Fruit fly (Drosophila melanogaster) S2 (cell line): ENCODE measurements around the gene CG8641.

Experiments used
- CG8478 ChIP-seq: fragments of >200 bp; optimal IDR thresholded peaks from 2 replicates; lab custom pipeline; 2018
- CTCF ChIP-seq, 2 experiments: fragments of >200 bp; optimal IDR thresholded peaks; 2 replicates each; lab custom pipeline; 2018

Gene CG8641

DNA sequence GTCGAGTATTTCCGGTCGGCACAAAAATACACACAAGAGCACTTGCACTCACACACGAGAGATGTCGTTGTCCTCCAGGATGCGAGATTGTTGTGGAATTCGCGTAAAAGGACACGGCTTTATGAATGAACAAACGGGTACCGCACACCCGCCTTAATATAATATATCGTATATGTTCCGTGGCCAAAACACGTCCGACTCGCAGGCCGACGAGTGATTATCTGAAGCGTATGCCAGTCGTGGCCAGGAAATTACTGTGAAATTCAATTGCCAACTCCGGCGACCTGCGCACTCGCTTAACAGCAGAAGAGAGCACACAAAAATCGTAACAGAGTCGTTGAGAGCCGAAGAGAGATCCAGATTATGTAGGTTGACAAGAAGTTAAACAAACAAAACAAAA lies at the start of gene CG8641:
Gene CG8641, minus strand, starts transcription at position 205 of the 400 bp plus-strand sequence.
- TF ChIP-seq CG8478 (no peak), CTCF (optimal IDR thresholded peaks at IDR 0.05; lab: Kevin White, UChicago) (no peak)

DNA sequence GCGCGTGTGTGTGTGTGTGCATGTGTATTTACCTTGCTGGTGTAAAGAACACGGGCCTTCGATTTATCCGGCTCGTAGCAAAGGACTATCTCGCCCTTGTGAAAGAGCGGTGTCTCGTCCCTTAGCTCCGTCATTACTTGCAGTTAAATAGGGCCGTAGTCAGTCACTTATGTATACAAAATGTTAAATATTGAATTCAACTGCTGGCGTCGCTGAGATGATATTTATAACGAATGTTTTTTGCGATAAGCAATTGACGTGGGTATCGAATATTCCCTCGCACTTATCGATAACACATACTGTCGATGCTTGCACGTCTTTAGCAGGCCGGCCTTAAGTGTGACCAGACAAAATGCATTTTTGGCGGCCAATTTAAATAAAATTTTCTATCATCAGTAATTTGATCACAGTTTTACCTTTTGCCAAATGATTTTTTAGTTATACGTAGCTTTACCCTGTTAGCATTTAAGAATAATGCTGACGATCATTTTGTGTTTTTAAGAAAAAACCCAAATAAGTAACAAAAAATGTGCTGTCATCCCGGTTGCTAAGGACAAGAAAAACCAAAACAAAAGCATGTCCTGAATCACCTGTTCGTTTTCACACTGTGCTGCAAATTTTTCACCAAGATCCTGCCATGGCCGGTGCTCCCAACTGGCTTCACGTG lies 48.2 kb upstream of the CG8641 start, which contains the start of the genes msl-3 and BBS1:
Gene msl-3, minus strand, starts transcription at position 245 of the 667 bp plus-strand sequence.
Gene BBS1, plus strand, starts transcription at position 617 of the 667 bp plus-strand sequence.
- TF ChIP-seq CG8478, result no peak
- TF ChIP-seq CTCF (optimal IDR thresholded peaks at IDR 0.05; lab: Kevin White, UChicago), result no peak

DNA sequence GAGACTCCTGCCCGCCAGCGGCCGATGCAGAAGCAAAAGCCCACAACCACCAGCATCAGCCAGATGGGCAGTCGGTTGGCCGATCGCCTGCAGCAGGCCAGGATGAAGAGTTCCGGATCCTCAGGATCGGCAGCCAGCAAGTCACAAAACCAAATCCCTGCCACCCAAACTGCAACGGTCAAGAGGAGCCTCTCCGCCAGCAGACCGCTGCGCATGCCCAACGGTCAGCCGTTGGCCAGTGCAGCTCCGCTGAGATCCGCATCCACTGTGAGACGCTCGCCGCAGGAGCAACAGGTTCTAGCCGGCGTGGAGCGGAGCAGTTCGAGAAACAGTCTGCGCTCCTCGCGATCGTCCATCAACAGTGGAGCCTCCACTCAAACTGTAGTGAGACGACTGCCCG lies 44.9 kb upstream of the CG8641 start:
- TF ChIP-seq CG8478, result no peak
- TF ChIP-seq CTCF (optimal IDR thresholded peaks at IDR 0.05; lab: Kevin White, UChicago), result no peak

DNA sequence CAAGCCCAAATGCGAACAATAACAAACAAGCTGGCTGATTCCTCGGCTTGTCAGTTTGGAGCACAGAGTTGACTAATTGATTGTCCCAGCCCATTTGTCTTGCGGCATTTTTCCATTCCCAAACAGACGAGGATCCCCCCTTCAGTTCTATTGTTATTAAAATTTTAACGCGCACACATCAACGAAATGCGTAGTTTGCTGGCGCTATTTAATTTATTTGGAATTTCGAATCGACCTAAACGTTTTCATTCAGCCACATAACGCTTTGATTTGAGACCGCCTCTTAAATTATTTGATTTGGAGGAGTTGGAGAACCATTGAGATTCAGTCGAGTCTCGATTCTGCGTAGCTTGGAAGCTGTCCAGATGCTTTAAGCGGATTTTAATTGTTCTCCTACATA lies 38.7 kb upstream of the CG8641 start:
- TF ChIP-seq CTCF (optimal IDR thresholded peaks at IDR 0.05; lab: Kevin White, UChicago) (no peak), CG8478 (no peak)

DNA sequence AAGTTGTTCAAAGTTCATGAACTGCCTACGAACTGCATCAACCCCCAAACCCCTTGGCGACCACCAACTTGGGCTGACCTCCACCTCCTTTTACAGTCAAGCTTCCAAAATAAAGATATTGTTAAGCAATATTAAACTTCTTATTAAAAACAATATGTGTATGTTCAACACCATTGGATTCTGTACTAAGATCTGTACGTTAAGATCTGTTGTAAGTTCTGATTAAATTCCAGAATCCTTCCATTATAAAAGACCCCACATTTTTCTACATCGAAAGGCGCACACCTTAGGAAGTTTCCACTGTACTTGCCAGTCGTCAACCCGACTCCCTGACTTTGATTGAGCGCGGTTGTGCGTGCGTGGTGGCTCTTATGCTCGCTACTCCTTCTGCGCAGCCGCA lies 35.7 kb upstream of the CG8641 start:
- TF ChIP-seq CG8478 (no peak), CTCF (optimal IDR thresholded peaks at IDR 0.05; lab: Kevin White, UChicago) (no peak)

DNA sequence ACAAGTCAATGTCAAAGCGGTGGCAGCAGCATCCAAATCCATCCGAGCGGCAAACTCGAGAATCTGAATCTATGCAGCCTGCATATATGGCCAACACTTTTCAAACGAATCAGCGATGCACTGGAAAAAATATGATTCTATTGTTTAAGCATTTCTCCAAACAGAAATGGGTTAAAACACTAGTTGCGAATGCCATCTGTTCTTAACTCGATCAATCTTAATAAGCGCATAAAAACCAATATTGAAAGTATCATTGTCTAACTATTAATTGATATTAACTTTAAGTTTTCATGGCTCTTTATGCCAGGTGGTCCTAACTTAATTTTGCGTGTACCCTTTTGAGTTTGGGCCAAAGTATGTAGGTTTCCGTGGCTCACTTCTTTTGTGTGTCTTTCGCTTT lies 28.4 kb upstream of the CG8641 start:
- TF ChIP-seq CG8478, result no peak
- TF ChIP-seq CTCF (optimal IDR thresholded peaks at IDR 0.05; lab: Kevin White, UChicago), result no peak

DNA sequence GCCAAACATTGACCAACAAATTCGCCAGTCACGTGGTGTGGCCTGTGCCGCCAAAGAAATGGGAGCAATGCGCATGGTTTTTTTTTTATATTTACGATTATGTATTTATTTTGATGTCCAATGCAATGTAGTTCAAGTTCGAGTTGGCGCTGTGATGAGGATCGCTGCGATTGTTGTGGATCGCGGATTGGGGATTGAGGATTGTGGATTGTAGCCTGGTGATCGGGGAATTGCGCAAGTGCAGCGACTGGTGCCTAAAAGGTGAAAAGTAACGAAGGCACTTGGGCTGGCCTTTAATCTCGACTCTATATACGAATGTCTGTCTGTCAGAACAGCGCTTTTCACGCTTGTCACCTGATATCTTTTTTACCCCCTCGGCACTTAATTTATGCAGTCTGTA lies 27.2 kb upstream of the CG8641 start:
- no peak for TF ChIP-seq CG8478
- no peak for TF ChIP-seq CTCF (optimal IDR thresholded peaks at IDR 0.05; lab: Kevin White, UChicago)

DNA sequence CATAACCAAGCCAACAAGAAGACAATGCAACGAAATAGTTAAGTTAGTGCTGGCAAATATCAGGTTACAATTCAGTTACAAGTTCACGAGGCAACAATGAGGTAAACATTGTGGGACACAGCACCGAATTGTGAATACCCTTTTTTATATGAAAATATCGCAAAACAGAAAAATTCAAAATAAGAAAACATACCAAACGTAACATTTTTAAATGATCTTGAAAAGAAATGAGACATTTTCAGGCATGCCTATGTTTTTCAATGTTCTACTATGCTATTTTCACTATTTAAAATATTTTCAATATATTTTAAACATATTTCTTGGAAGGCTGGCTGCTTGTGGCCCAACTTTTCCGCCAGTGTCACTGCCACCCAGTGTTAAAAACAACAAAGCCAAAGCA lies 26.7 kb upstream of the CG8641 start:
- TF ChIP-seq CTCF (optimal IDR thresholded peaks at IDR 0.05; lab: Kevin White, UChicago) (no peak), CG8478 (no peak)

DNA sequence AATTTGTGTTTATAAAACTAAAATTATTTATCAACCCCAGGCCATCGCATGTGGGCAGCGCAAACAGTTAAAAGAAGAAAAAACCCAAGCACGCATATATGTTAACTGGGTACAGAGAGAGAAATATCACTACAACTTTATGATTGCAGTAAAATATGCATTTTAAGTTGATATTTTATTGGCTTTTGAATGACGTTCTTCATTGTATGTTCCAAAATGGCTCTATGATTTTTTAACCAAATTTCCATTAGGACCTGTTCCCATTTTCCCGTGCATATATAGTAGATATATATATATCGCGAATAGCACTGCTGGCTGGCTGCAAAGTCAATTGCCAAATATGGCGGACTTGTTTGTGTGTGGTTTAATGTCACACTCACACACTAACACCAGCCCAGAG lies 19.3 kb upstream of the CG8641 start:
- TF ChIP-seq CG8478, result no peak
- TF ChIP-seq CTCF (optimal IDR thresholded peaks at IDR 0.05; lab: Kevin White, UChicago), result no peak

DNA sequence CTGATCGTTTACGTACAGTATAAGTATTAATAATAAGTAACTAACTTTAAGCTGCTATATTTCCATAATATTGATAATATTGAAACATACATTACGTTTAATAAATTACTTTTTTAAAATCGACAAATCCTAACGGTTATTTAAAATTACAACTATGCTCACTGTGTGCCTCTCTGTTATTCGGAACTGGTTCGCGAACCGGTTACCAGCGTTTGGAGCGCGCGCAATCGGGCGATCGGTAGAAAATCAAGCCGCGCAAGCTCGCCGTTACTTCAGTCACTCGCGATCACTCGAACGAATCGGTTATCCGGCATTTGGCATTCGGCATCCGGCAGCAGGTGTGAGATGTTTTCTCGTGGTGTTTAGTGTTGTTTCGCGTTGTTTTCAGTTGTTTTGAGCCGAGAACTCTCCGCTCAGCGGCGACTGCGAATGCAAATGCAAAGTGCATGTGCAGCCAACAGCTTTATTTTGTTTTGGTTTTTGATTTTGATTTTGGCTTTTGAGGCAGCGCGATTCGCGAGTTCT lies 17.3 kb upstream of the CG8641 start, which contains the start of gene form3:
Gene form3, plus strand, starts transcription at position 271 of the 525 bp plus-strand sequence.
- no peak for TF ChIP-seq CG8478
- no peak for TF ChIP-seq CTCF (optimal IDR thresholded peaks at IDR 0.05; lab: Kevin White, UChicago)

DNA sequence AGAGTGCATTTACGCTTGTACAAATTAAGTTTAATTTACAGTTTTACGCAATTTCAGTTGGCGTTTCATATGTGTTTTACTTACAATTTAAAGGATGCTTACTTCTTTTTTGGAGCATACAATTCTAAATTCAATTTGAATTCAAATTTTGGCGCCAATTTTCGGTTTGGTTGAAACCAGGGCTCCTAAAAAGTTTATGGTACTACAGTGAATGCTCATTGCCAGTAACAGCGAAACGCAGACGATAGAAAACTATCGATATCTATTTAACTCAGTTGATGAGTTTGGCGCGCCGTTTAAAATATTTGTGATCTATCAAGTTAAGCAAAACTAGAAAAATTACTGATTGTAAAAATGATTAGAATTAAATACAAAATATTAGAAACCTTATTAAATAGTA lies 16.8 kb upstream of the CG8641 start:
- no peak for TF ChIP-seq CTCF (optimal IDR thresholded peaks at IDR 0.05; lab: Kevin White, UChicago)
- no peak for TF ChIP-seq CG8478

DNA sequence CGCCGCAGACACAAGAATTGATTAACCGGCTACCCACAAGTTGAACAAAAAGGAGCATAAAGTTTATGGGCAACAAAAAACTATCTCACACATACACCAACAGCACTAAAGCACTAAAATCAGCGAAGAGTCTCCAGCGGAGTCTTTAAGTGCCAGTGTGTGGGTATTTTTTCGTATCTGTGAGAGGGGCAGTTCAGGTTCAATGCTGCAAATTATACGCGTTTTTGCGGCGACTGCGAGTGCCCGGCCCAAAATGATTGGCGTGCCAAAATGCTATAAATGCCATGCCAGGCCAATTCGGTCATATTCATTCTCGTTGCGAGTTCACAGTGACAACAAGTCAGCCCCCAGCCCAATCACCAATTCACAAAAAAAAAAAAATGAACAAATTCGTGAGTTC lies 15.6 kb upstream of the CG8641 start, which contains the start of gene Cpr65Ec:
Gene Cpr65Ec, plus strand, starts transcription at position 301 of the 400 bp plus-strand sequence.
- TF ChIP-seq CG8478 (no peak), CTCF (optimal IDR thresholded peaks at IDR 0.05; lab: Kevin White, UChicago) (no peak)

DNA sequence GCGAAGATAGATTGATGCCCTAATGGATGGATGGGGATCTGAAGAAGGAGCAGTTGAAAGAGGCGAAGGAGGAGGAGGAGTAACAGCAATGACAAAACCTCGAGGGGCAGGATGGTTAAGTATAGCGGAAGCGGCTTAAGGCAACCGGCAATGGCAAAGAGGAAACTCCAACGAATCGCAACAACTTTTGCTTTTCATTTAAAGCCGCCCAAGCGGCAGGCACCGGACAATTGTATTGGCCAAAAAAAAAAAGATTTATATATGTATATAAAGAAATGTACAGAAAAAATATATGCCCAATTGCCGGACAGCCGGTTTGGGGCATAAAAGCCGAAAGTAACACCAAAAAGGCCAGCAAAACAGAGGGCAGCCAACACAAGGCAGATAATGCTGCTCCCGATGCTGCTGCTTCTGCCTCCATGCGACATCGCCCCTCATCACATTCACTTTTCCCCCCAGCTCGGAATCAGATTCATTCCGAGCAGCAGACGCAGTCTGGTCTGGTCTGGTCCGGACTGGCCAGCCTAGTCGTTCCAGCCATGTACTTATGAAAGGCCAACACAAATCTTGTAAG lies 14.2 kb upstream of the CG8641 start:
- TF ChIP-seq CTCF (optimal IDR thresholded peaks at IDR 0.05; lab: Kevin White, UChicago) (no peak), CG8478 (no peak)

DNA sequence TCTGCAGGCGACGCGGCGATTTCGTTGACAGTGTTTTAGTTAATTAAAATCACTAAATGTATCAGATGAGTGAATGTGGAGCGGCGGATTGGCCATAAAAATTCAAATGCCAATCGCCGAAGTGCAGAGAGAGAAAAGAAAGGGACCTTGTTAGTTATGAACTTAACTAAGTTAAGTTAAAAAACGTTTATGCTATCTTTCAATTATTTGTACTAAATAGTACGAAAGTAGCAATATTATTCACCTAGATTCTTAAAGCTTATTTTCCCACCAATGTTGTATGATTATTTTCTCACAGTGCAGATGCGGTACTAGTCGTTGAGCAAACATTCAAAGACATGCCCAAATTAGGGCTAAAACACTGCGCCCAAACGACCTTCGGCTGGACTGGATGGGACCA lies 13.5 kb upstream of the CG8641 start:
- TF ChIP-seq CG8478 (no peak), CTCF (optimal IDR thresholded peaks at IDR 0.05; lab: Kevin White, UChicago) (no peak)

DNA sequence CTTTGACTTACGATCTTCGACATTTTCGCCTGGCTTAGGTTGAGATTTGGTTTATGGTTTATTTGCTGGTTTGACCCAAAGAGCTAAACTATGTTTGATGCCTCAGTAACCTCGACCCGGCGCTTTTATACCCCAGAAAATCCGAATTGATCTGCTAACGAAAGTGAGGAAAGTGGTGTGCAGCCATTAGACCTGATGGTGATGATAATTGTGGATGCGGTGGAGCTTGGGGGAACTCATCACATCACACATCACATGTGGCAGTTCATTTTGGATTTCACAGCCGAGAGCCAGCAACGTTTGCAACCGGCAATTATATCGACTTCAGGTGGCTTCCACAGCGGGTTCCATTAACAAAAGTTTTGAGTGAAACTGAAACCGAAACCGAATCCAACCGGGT lies 11.4 kb upstream of the CG8641 start, which contains the start of gene Cpr65Eb:
Gene Cpr65Eb, minus strand, starts transcription at position 101 of the 400 bp plus-strand sequence.
- TF ChIP-seq CG8478, result no peak
- no peak for TF ChIP-seq CTCF (optimal IDR thresholded peaks at IDR 0.05; lab: Kevin White, UChicago)

DNA sequence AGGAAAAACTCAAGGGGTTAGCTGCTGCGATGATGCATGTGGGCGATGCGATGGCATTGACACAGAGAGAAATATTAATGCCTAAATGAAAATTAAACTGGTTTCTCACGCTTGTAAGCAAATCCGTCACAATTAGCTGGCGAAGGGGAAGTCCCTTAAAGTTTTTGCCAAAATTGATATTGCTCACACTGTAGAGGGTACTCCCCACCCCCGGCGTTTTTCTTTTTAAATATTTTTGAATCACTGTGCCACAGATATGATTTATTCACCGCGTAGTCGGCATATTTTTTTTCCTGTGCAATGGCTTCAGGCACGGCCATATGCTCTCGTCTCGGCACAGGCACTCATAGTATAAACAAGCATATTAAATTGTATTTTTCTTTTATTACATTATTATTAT lies 10.1 kb upstream of the CG8641 start:
- TF ChIP-seq CTCF (optimal IDR thresholded peaks at IDR 0.05; lab: Kevin White, UChicago) (no peak), CG8478 (no peak)
